Fruit fly (Drosophila melanogaster): ENCODE measurements around the gene AhcyL2.

AhcyL2 gene

dm6 chr3R:16986181-16987074 lies 4.5 kb upstream of the AhcyL2 start (continued):
- TF ChIP-seq Chrac-16 (GFP tag; optimal IDR thresholded peaks at IDR 0.05) (peak; percentile 93), CG10209 (GFP tag; optimal IDR thresholded peaks at IDR 0.05) (peak; percentile 93), dimm (GFP tag; IDR thresholded peaks at IDR 0.05) (peak; percentile 95), otp (GFP tag; IDR thresholded peaks at IDR 0.05) (peak; percentile 97), sug (tag; optimal IDR thresholded peaks at IDR 0.05) (peak; percentile 99), dan (GFP tag; IDR thresholded peaks at IDR 0.05) (peak; percentile 79), ranshi (GFP tag; IDR thresholded peaks at IDR 0.05) (peak; percentile 93), CTCF (GFP tag; optimal IDR thresholded peaks at IDR 0.05) (peak; percentile 26), TFAM (GFP tag; optimal IDR thresholded peaks at IDR 0.05) (peak; percentile 30), Myb (GFP tag; optimal IDR thresholded peaks at IDR 0.05) (peak; percentile 89), Hr78 (GFP tag; optimal IDR thresholded peaks at IDR 0.05) (peak in 1 of 2 experiments; percentile 70), CG31224 (GFP tag; IDR thresholded peaks at IDR 0.05) (peak; percentile 94), al (GFP tag; IDR thresholded peaks at IDR 0.05) (peak; percentile 97), Bgb (GFP tag; IDR thresholded peaks at IDR 0.05; ENCODE audit: partially characterized antibody) (0 out of 2 replicates have a peak, but pooled peaks have one; percentile 14), Mes4 (GFP tag; optimal IDR thresholded peaks at IDR 0.05) (peak; percentile 81), CG10431 (GFP tag; optimal IDR thresholded peaks at IDR 0.05) (peak; percentile 48), Kr (GFP tag; optimal IDR thresholded peaks at IDR 0.05) (no peak), sim (GFP tag; IDR thresholded peaks at IDR 0.05) (peak; percentile 70), HmgZ (tag; optimal IDR thresholded peaks at IDR 0.05) (peak; percentile 98), CG32767 (GFP tag; IDR thresholded peaks at IDR 0.05) (peak; percentile 93), grn (GFP tag; optimal IDR thresholded peaks at IDR 0.05) (peak; percentile 76), CG4404 (GFP tag; IDR thresholded peaks at IDR 0.05) (peak; percentile 95), CG9437 (GFP tag; optimal IDR thresholded peaks at IDR 0.05) (peak; percentile 79), MBD-R2 (GFP tag; IDR thresholded peaks at IDR 0.05) (peak; percentile 92), CG10147 (GFP tag; optimal IDR thresholded peaks at IDR 0.05) (peak; percentile 85), CG4424 (GFP tag; optimal IDR thresholded peaks at IDR 0.05) (peak; percentile 82), eve (GFP tag; optimal IDR thresholded peaks at IDR 0.05) (peak in 1 of 2 experiments; percentile 83), Ada2b (GFP tag; IDR thresholded peaks at IDR 0.05) (peak; percentile 95), CG2129 (GFP tag; IDR thresholded peaks at IDR 0.05; ENCODE audit: partially characterized antibody) (no peak), Spps (tag; optimal IDR thresholded peaks at IDR 0.05) (no peak), CG43689 (GFP tag; IDR thresholded peaks at IDR 0.05) (peak; percentile 91), CG12155 (GFP tag; optimal IDR thresholded peaks at IDR 0.05) (peak; percentile 94), CG12942 (GFP tag; optimal IDR thresholded peaks at IDR 0.05) (peak; percentile 92), Taf1 (GFP tag; IDR thresholded peaks at IDR 0.05) (peak; percentile 96), CG4854 (GFP tag; optimal IDR thresholded peaks at IDR 0.05) (peak; percentile 88), CG12391 (tag; optimal IDR thresholded peaks at IDR 0.05) (peak; percentile 81), CG14441 (GFP tag; IDR thresholded peaks at IDR 0.05) (peak; percentile 98), CG30431 (GFP tag; optimal IDR thresholded peaks at IDR 0.05) (peak; percentile 86), crol (GFP tag; IDR thresholded peaks at IDR 0.05) (peak; percentile 67), CG1233 (GFP tag; optimal IDR thresholded peaks at IDR 0.05) (peak; percentile 86), NfI (GFP tag; optimal IDR thresholded peaks at IDR 0.05) (peak; percentile 92), tx (GFP tag; optimal IDR thresholded peaks at IDR 0.05) (peak; percentile 91), CG34224 (GFP tag; IDR thresholded peaks at IDR 0.05; ENCODE audit: partially characterized antibody) (no peak), Hey (tag; optimal IDR thresholded peaks at IDR 0.05) (peak; percentile 98), CG13287 (GFP tag; IDR thresholded peaks at IDR 0.05; ENCODE audit: partially characterized antibody) (peak; percentile 20; the same call in 1 of the 2 replicates), Asciz (GFP tag; optimal IDR thresholded peaks at IDR 0.05) (peak; percentile 25), bsh (GFP tag; optimal IDR thresholded peaks at IDR 0.05) (peak; percentile 62 to 75), CG6791 (GFP tag; IDR thresholded peaks at IDR 0.05; ENCODE audit: partially characterized antibody) (0 out of 3 replicates have a peak, but pooled peaks have one; percentile 34)

Data from whole organism, embryonic.